Worm (Caenorhabditis elegans) whole organism, mixed stage, embryonic: Measurements from ENCODE around the gene lact-9.

Source experiments
- cnd-1 ChIP-seq: fragments of 200-800 bp; sonication (Bioruptor generic); optimal IDR thresholded peaks from 2 replicates; lab custom pipeline; 2018; ENCODE audit warnings: mild to moderate bottlenecking, missing genetic modification characterization, missing compliant biosample characterization
- mep-1 ChIP-seq: fragments of 150-350 bp; optimal IDR thresholded peaks from 2 replicates; lab custom pipeline; 2017; ENCODE audit warnings: missing biosample characterization, missing genetic modification reagents, missing genetic modification characterization, inconsistent platforms
- nhr-28 ChIP-seq: fragments of 150-350 bp; optimal IDR thresholded peaks from 2 replicates; lab custom pipeline; 2014; ENCODE audit warnings: missing biosample characterization, missing genetic modification characterization
- nhr-76 ChIP-seq: sonication (generic microtip); optimal IDR thresholded peaks from 2 replicates; lab custom pipeline; 2017; ENCODE audit warnings: missing biosample characterization, missing genetic modification characterization
- snpc-4 ChIP-seq: fragments of 150-350 bp; optimal IDR thresholded peaks from 2 replicates; lab custom pipeline; 2014; ENCODE audit warnings: missing biosample characterization, missing genetic modification characterization
- unc-39 ChIP-seq: fragments of 150-350 bp; optimal IDR thresholded peaks from 2 replicates; lab custom pipeline; 2014; ENCODE audit warnings: missing biosample characterization, missing genetic modification characterization

DNA sequence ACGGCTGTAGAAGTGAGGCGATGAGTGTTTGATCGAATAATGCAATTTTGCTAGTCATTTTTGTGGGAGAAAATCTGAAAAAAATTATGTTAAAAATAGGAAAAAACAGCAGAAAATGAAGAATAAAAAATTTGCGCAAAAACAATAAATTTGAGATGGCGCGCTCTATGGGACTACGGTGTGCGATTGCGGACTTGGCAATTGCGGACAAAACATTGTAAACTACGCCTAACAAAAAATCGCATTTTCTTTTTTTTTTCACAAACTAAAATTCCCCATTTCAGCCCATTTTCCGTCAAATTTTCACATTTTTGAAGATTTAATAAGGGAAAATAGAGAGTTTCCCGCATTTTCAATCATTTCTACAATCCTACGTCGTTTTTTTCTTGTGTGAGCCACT lies 3.2 kb upstream of the lact-9 start, which contains the start of the genes sas-6 and Y45F10D.7:
- TF ChIP-seq mep-1 (tag; lab: Kevin White, UChicago) (peak; percentile 74), nhr-28 (tag; lab: Kevin White, UChicago) (no peak), nhr-76 (tag; lab: Kevin White, UChicago) (no peak), cnd-1 (tag; lab: Kevin White, UChicago) (no peak), unc-39 (no peak), snpc-4 (tag; lab: Kevin White, UChicago) (no peak)
